Worm (Caenorhabditis elegans): ENCODE measurements around the gene Y57E12B.10.

Y57E12B.10 gene

ce11 chrV:6893681-6894080 lies 42.1 kb downstream of the Y57E12B.10 start:
- no peak for TF ChIP-seq nhr-11 (tag; optimal IDR thresholded peaks at IDR 0.05)
- TF ChIP-seq mef-2 (tag; optimal IDR thresholded peaks at IDR 0.05): no peak
- no peak for TF ChIP-seq unc-62 (GFP tag; optimal IDR thresholded peaks at IDR 0.05)
- no peak for TF ChIP-seq ces-1 (GFP tag; optimal IDR thresholded peaks at IDR 0.05)
- peak; percentile 17 for TF ChIP-seq nhr-71 (tag; optimal IDR thresholded peaks at IDR 0.05)
- TF ChIP-seq C34B4.2 (tag; optimal IDR thresholded peaks at IDR 0.05): no peak
- peak in 1 of 3 experiments; percentile 36 for TF ChIP-seq ceh-82 (tag; optimal IDR thresholded peaks at IDR 0.05)
- no peak for TF ChIP-seq mep-1 (tag; optimal IDR thresholded peaks at IDR 0.05)
- TF ChIP-seq nhr-90 (tag; optimal IDR thresholded peaks at IDR 0.05; ENCODE audit: poor library complexity): no peak
- TF ChIP-seq skn-1 (tag; optimal IDR thresholded peaks at IDR 0.05): no peak
- no peak for TF ChIP-seq pax-3 (tag; optimal IDR thresholded peaks at IDR 0.05)
- TF ChIP-seq ceh-88 (GFP tag; IDR thresholded peaks at IDR 0.05): no peak
- no peak for TF ChIP-seq egl-27 (tag; optimal IDR thresholded peaks at IDR 0.05)
- peak; percentile 51 for TF ChIP-seq lin-14 (GFP tag; optimal IDR thresholded peaks at IDR 0.05)
- TF ChIP-seq swsn-7 (tag; optimal IDR thresholded peaks at IDR 0.05): no peak
- no peak for TF ChIP-seq nhr-76 (tag; optimal IDR thresholded peaks at IDR 0.05)
- TF ChIP-seq nhr-237 (tag; optimal IDR thresholded peaks at IDR 0.05): no peak
- TF ChIP-seq unc-86 (tag; optimal IDR thresholded peaks at IDR 0.05): no peak
- TF ChIP-seq snpc-4 (tag; optimal IDR thresholded peaks at IDR 0.05): no peak
- TF ChIP-seq fkh-10 (GFP tag; optimal IDR thresholded peaks at IDR 0.05): no peak
- TF ChIP-seq vab-15 (tag; optimal IDR thresholded peaks at IDR 0.05): no peak
- TF ChIP-seq ceh-90 (tag; optimal IDR thresholded peaks at IDR 0.05): no peak
- TF ChIP-seq lin-15B (tag; optimal IDR thresholded peaks at IDR 0.05): no peak
- no peak for TF ChIP-seq ceh-8 (GFP tag; optimal IDR thresholded peaks at IDR 0.05)
- no peak for TF ChIP-seq nhr-19 (GFP tag; conservative IDR thresholded peaks at IDR 0.05)
- TF ChIP-seq F16B12.6 (tag; optimal IDR thresholded peaks at IDR 0.05): no peak
- TF ChIP-seq tbx-2 (tag; optimal IDR thresholded peaks at IDR 0.05): no peak
- TF ChIP-seq mdl-1 (tag; optimal IDR thresholded peaks at IDR 0.05): no peak
- no peak for TF ChIP-seq fos-1 (tag; optimal IDR thresholded peaks at IDR 0.05)
- no peak for TF ChIP-seq C16A3.4 (tag; optimal IDR thresholded peaks at IDR 0.05)
- TF ChIP-seq rnt-1 (tag; optimal IDR thresholded peaks at IDR 0.05): peak; percentile 15
- no peak for TF ChIP-seq mab-9 (GFP tag; IDR thresholded peaks at IDR 0.05)
- no peak for TF ChIP-seq lin-13 (GFP tag; optimal IDR thresholded peaks at IDR 0.05)
- no peak for TF ChIP-seq nhr-28 (tag; optimal IDR thresholded peaks at IDR 0.05)
- no peak for TF ChIP-seq ztf-4 (tag; optimal IDR thresholded peaks at IDR 0.05)
- no peak for TF ChIP-seq hpl-2 (GFP tag; optimal IDR thresholded peaks at IDR 0.05)
- no peak for TF ChIP-seq sox-4 (tag; optimal IDR thresholded peaks at IDR 0.05)
- TF ChIP-seq unc-30 (tag; optimal IDR thresholded peaks at IDR 0.05): no peak
- TF ChIP-seq nhr-85 (tag): no peak
- TF ChIP-seq unc-130 (tag; optimal IDR thresholded peaks at IDR 0.05): no peak
- no peak for TF ChIP-seq sup-37 (GFP tag; optimal IDR thresholded peaks at IDR 0.05)
- no peak for TF ChIP-seq zip-4 (GFP tag; optimal IDR thresholded peaks at IDR 0.05)
- TF ChIP-seq irx-1 (tag; optimal IDR thresholded peaks at IDR 0.05): no peak
- TF ChIP-seq aha-1 (tag; optimal IDR thresholded peaks at IDR 0.05): no peak
- TF ChIP-seq xbp-1 (tag; optimal IDR thresholded peaks at IDR 0.05): no peak
- TF ChIP-seq nhr-47 (tag; optimal IDR thresholded peaks at IDR 0.05): peak; percentile 10
- peak in 1 of 2 experiments; percentile 3 for TF ChIP-seq lsy-2 (tag; optimal IDR thresholded peaks at IDR 0.05)
- no peak for TF ChIP-seq aly-2 (tag; optimal IDR thresholded peaks at IDR 0.05)
- no peak for TF ChIP-seq alr-1 (tag; optimal IDR thresholded peaks at IDR 0.05; ENCODE audit: borderline replicate concordance)
- no peak for TF ChIP-seq efl-3 (GFP tag; optimal IDR thresholded peaks at IDR 0.05)
- TF ChIP-seq efl-1 (optimal IDR thresholded peaks at IDR 0.05): no peak
- TF ChIP-seq efl-1 (GFP tag; optimal IDR thresholded peaks at IDR 0.05 in 1 of 2): peak in 1 of 2 experiments; percentile 35
- no peak for TF ChIP-seq grh-1 (GFP tag; IDR thresholded peaks at IDR 0.05)
- TF ChIP-seq lin-35 (GFP tag; optimal IDR thresholded peaks at IDR 0.05): no peak
- no peak for TF ChIP-seq pag-3 (tag; optimal IDR thresholded peaks at IDR 0.05; ENCODE audit: borderline replicate concordance, insufficient read depth)
